Fruit fly (Drosophila melanogaster) whole organism, embryonic: Measurements from ENCODE around the gene Teh1.
A peak's percentile ranks its signal among the peaks of the same experiment; 100 is the strongest.

ENCODE experiments used
- Atf6 ChIP-seq: fragments of 200-800 bp; sonication (Bioruptor generic); IDR thresholded peaks from 2 replicates; pipeline ENCODE4 v1.3.6; 2022; ENCODE audit warnings: missing biosample characterization, missing genetic modification characterization
- Awh ChIP-seq: fragments of 200-800 bp; sonication (Bioruptor generic); IDR thresholded peaks from 2 replicates; pipeline ENCODE4, ENCODE4 v1.3.6; 2022; ENCODE audit warnings: missing biosample characterization, missing genetic modification characterization
- CG10274 ChIP-seq: fragments of 200-800 bp; sonication (Bioruptor generic); optimal IDR thresholded peaks from 3 replicates; lab custom pipeline; 2017; ENCODE audit warnings: missing biosample characterization, mild to moderate bottlenecking, missing genetic modification characterization
- CG12391 ChIP-seq: fragments of 200-800 bp; sonication (Bioruptor generic); optimal IDR thresholded peaks from 3 replicates; lab custom pipeline; 2018; ENCODE audit warnings: missing biosample characterization, mild to moderate bottlenecking, missing genetic modification characterization, moderate library complexity
- CG12769 ChIP-seq: fragments of 200-800 bp; sonication (Bioruptor generic); optimal IDR thresholded peaks from 2 replicates; lab custom pipeline; 2019; ENCODE audit warnings: missing biosample characterization, mild to moderate bottlenecking, missing genetic modification characterization, moderate library complexity
- CG13894 ChIP-seq: fragments of 200-800 bp; sonication (Bioruptor generic); optimal IDR thresholded peaks from 3 replicates; lab custom pipeline; 2018; ENCODE audit warnings: missing biosample characterization, mild to moderate bottlenecking, missing genetic modification characterization, moderate library complexity
- CG14050 ChIP-seq: fragments of 200-800 bp; sonication (Bioruptor generic); IDR thresholded peaks from 3 replicates; pipeline ENCODE4 v1.3.6; 2022; ENCODE audit warnings: missing biosample characterization, missing genetic modification characterization
- CG14965 ChIP-seq: fragments of 200-800 bp; sonication (Bioruptor generic); optimal IDR thresholded peaks from 2 replicates; lab custom pipeline; 2016; ENCODE audit warnings: missing biosample characterization, missing genetic modification characterization, borderline replicate concordance
- CG15601 ChIP-seq: fragments of 200-800 bp; sonication (Bioruptor generic); optimal IDR thresholded peaks from 3 replicates; lab custom pipeline; 2019; ENCODE audit warnings: missing biosample characterization, mild to moderate bottlenecking, missing genetic modification characterization, moderate library complexity
- CG17568 ChIP-seq: fragments of 200-800 bp; sonication (Bioruptor generic); optimal IDR thresholded peaks from 2 replicates; lab custom pipeline; 2018; ENCODE audit warnings: missing biosample characterization, mild to moderate bottlenecking, missing genetic modification characterization, moderate library complexity
- CG2678 ChIP-seq: fragments of 200-800 bp; sonication (Bioruptor generic); optimal IDR thresholded peaks from 3 replicates; lab custom pipeline; 2019; ENCODE audit warnings: missing biosample characterization, mild to moderate bottlenecking, missing genetic modification characterization, moderate library complexity
- CG32767 ChIP-seq: fragments of 200-800 bp; sonication (Bioruptor generic); IDR thresholded peaks from 2 replicates; pipeline ENCODE4 v1.3.6; 2022; ENCODE audit warnings: missing biosample characterization, missing genetic modification characterization
- CG4360 ChIP-seq: fragments of 200-800 bp; sonication (Bioruptor generic); IDR thresholded peaks from 2 replicates; pipeline ENCODE4 v1.3.6; 2022; ENCODE audit warnings: missing biosample characterization, missing genetic modification characterization
- CG5180 ChIP-seq: fragments of 200-800 bp; sonication (Bioruptor generic); optimal IDR thresholded peaks from 3 replicates; lab custom pipeline; 2017; ENCODE audit warnings: missing biosample characterization, missing genetic modification characterization, mild to moderate bottlenecking, moderate library complexity, missing genetic modification reagents
- CG7372 ChIP-seq: fragments of 200-800 bp; sonication (Bioruptor generic); IDR thresholded peaks from 2 replicates; pipeline ENCODE4 v1.3.6; 2022; ENCODE audit warnings: missing biosample characterization, missing genetic modification characterization
- CG7556 ChIP-seq: fragments of 200-800 bp; sonication (Bioruptor generic); optimal IDR thresholded peaks from 2 replicates; lab custom pipeline; 2017; ENCODE audit warnings: missing biosample characterization, mild to moderate bottlenecking, missing genetic modification characterization
- CG8388 ChIP-seq: fragments of 200-800 bp; sonication (Bioruptor generic); optimal IDR thresholded peaks from 2 replicates; lab custom pipeline; 2019; ENCODE audit warnings: missing biosample characterization, mild to moderate bottlenecking, missing genetic modification characterization, moderate library complexity
- D ChIP-seq, 2 experiments: fragments of 200-800 bp in 1 of 2; fragments of >200 bp in 1 of 2; sonication (Bioruptor generic) in 1 of 2; optimal IDR thresholded peaks; 2 replicates in 1 of 2; 3 replicates in 1 of 2; lab custom pipeline; 2017; ENCODE audit warnings: mild to moderate bottlenecking in 1 of 2, missing biosample characterization in 1 of 2, missing genetic modification characterization in 1 of 2, missing genetic modification reagents in 1 of 2
- D19B ChIP-seq: fragments of 200-800 bp; sonication (Bioruptor generic); optimal IDR thresholded peaks from 2 replicates; lab custom pipeline; 2017; ENCODE audit warnings: missing biosample characterization, mild to moderate bottlenecking, missing genetic modification characterization
- Dek ChIP-seq: fragments of 200-800 bp; sonication (Bioruptor generic); optimal IDR thresholded peaks from 3 replicates; lab custom pipeline; 2019; ENCODE audit warnings: missing biosample characterization, mild to moderate bottlenecking, missing genetic modification characterization, moderate library complexity
- Drgx ChIP-seq: fragments of 200-800 bp; sonication (Bioruptor generic); IDR thresholded peaks from 2 replicates; pipeline ENCODE4 v1.3.6; 2022; ENCODE audit warnings: missing biosample characterization, missing genetic modification characterization
- E2f1 ChIP-seq: fragments of 200-800 bp; sonication (Bioruptor generic); IDR thresholded peaks from 2 replicates; pipeline ENCODE4 v1.3.6; 2022; ENCODE audit warnings: missing biosample characterization, missing genetic modification characterization
- Fer3 ChIP-seq: fragments of 200-800 bp; sonication (Bioruptor generic); optimal IDR thresholded peaks from 2 replicates; lab custom pipeline; 2018; ENCODE audit warnings: missing biosample characterization, mild to moderate bottlenecking, missing genetic modification characterization, moderate library complexity
- Gug ChIP-seq: fragments of 200-800 bp; sonication (Bioruptor generic); IDR thresholded peaks from 4 replicates; pipeline ENCODE4 v1.3.6; 2022; ENCODE audit warnings: missing biosample characterization, missing genetic modification characterization
- Kr ChIP-seq: fragments of 200-800 bp; sonication (Bioruptor generic); optimal IDR thresholded peaks from 2 replicates; lab custom pipeline; 2017; ENCODE audit warnings: missing biosample characterization, mild to moderate bottlenecking, missing genetic modification characterization
- Nf-YB ChIP-seq: fragments of 200-800 bp; sonication (Bioruptor generic); optimal IDR thresholded peaks from 3 replicates; lab custom pipeline; 2019; ENCODE audit warnings: missing biosample characterization, mild to moderate bottlenecking, missing genetic modification characterization, moderate library complexity
- Pdp1 ChIP-seq, 2 experiments: fragments of 200-800 bp; sonication (Bioruptor generic); optimal IDR thresholded peaks; 3 replicates each; lab custom pipeline; 2016; ENCODE audit warnings: missing biosample characterization in 2 of 2, missing genetic modification characterization in 2 of 2, mild to moderate bottlenecking in 1 of 2, moderate library complexity in 1 of 2
- Stat92E ChIP-seq, 3 experiments: fragments of >200 bp in 2 of 3; fragments of 200-800 bp in 1 of 3; sonication (Bioruptor generic) in 1 of 3; optimal IDR thresholded peaks; 2 replicates each; lab custom pipeline; 2017 to 2019; ENCODE audit warnings: missing biosample characterization in 3 of 3, missing genetic modification characterization in 3 of 3, mild to moderate bottlenecking in 1 of 3, moderate library complexity in 1 of 3
- Trl ChIP-seq, 3 experiments: fragments of >200 bp in 2 of 3; fragments of 200-800 bp in 1 of 3; sonication (Bioruptor generic) in 1 of 3; optimal IDR thresholded peaks; 2 replicates in 1 of 3; 3 replicates in 2 of 3; lab custom pipeline; 2016 to 2017; ENCODE audit warnings: missing biosample characterization in 1 of 3, missing genetic modification characterization in 1 of 3
- chm ChIP-seq: fragments of 200-800 bp; sonication (Bioruptor generic); IDR thresholded peaks from 2 replicates; pipeline ENCODE4 v1.3.6; 2022; ENCODE audit warnings: missing biosample characterization, missing genetic modification characterization
- corto ChIP-seq: fragments of 200-800 bp; sonication (Bioruptor generic); optimal IDR thresholded peaks from 2 replicates; lab custom pipeline; 2016; ENCODE audit warnings: missing biosample characterization, mild to moderate bottlenecking, missing genetic modification characterization, moderate library complexity
- dysf ChIP-seq: fragments of 200-800 bp; sonication (Bioruptor generic); IDR thresholded peaks from 3 replicates; pipeline ENCODE4 v1.3.6; 2022; ENCODE audit warnings: missing biosample characterization, missing genetic modification characterization
- emc ChIP-seq: fragments of 200-800 bp; sonication (Bioruptor generic); optimal IDR thresholded peaks from 2 replicates; lab custom pipeline; 2016; ENCODE audit warnings: missing biosample characterization, missing genetic modification characterization
- fd3F ChIP-seq: fragments of 200-800 bp; sonication (Bioruptor generic); optimal IDR thresholded peaks from 2 replicates; lab custom pipeline; 2018; ENCODE audit warnings: missing biosample characterization, mild to moderate bottlenecking, missing genetic modification characterization, moderate library complexity
- fd64A ChIP-seq: fragments of 200-800 bp; sonication (Bioruptor generic); optimal IDR thresholded peaks from 3 replicates; lab custom pipeline; 2018; ENCODE audit warnings: missing biosample characterization, mild to moderate bottlenecking, missing genetic modification characterization
- gsb-n ChIP-seq: fragments of 200-800 bp; sonication (Bioruptor generic); optimal IDR thresholded peaks from 3 replicates; lab custom pipeline; 2018; ENCODE audit warnings: missing biosample characterization, mild to moderate bottlenecking, missing genetic modification characterization
- ind ChIP-seq: fragments of 200-800 bp; sonication (Bioruptor generic); optimal IDR thresholded peaks from 3 replicates; lab custom pipeline; 2016; ENCODE audit warnings: missing biosample characterization, missing genetic modification characterization
- lilli ChIP-seq: fragments of 200-800 bp; sonication (Bioruptor generic); optimal IDR thresholded peaks from 3 replicates; lab custom pipeline; 2016; ENCODE audit warnings: missing biosample characterization, missing genetic modification characterization
- mld ChIP-seq: fragments of 200-800 bp; sonication (Bioruptor generic); IDR thresholded peaks from 3 replicates; pipeline ENCODE4 v1.3.6; 2022; ENCODE audit warnings: missing biosample characterization, missing genetic modification characterization; ENCODE audit not compliant: partially characterized antibody
- oc ChIP-seq: fragments of 200-800 bp; sonication (Bioruptor generic); optimal IDR thresholded peaks from 2 replicates; lab custom pipeline; 2018; ENCODE audit warnings: missing biosample characterization, mild to moderate bottlenecking, missing genetic modification characterization, moderate library complexity
- prd ChIP-seq, 3 experiments: fragments of >200 bp in 2 of 3; fragments of 200-800 bp in 1 of 3; sonication (Bioruptor generic) in 1 of 3; optimal IDR thresholded peaks in 2 of 3; IDR thresholded peaks in 1 of 3; 2 replicates in 2 of 3; 3 replicates in 1 of 3; pipeline versions ENCODE4 v1.3.6 to Lab custom; 2017 to 2022; ENCODE audit warnings: missing biosample characterization in 1 of 3, missing genetic modification characterization in 1 of 3
- slbo ChIP-seq: fragments of 200-800 bp; sonication (Bioruptor generic); IDR thresholded peaks from 2 replicates; pipeline ENCODE4 v1.3.6; 2022; ENCODE audit warnings: missing biosample characterization, missing genetic modification characterization
- so ChIP-seq: fragments of 200-800 bp; sonication (Bioruptor generic); IDR thresholded peaks from 3 replicates; pipeline ENCODE4 v1.3.6; 2022; ENCODE audit warnings: missing biosample characterization, missing genetic modification characterization
- twi ChIP-seq: fragments of 200-800 bp; optimal IDR thresholded peaks from 2 replicates; lab custom pipeline; 2019; ENCODE audit warnings: missing biosample characterization, mild to moderate bottlenecking, missing genetic modification characterization, moderate library complexity
- unpg ChIP-seq: fragments of 200-800 bp; sonication (Bioruptor generic); optimal IDR thresholded peaks from 3 replicates; lab custom pipeline; 2018; ENCODE audit warnings: missing biosample characterization, mild to moderate bottlenecking, missing genetic modification characterization, moderate library complexity

The Teh1 gene

dm6 chr3R:9872133-9872814 is 4.4 kb upstream of the Teh1 start (continued):
- TF ChIP-seq Fer3 (tag; lab: Kevin White, UChicago) (peak; percentile 28), CG7556 (GFP tag; lab: Kevin White, UChicago) (peak; percentile 6), unpg (GFP tag; lab: Kevin White, UChicago) (peak; percentile 44), Stat92E (GFP tag; optimal IDR thresholded peaks at IDR 0.05; lab: Kevin White, UChicago) (no peak), Trl (optimal IDR thresholded peaks at IDR 0.05; lab: Kevin White, UChicago) (peak; percentile 59 to 67), Trl (GFP tag; optimal IDR thresholded peaks at IDR 0.05; lab: Kevin White, UChicago) (no peak), dysf (GFP tag; lab: Robert Waterston, UW) (peak; percentile 31; the same call in 2 of the 3 replicates), D19B (GFP tag; lab: Kevin White, UChicago) (no peak), CG5180 (peak; percentile 25), Pdp1 (GFP tag; optimal IDR thresholded peaks at IDR 0.05; lab: Kevin White, UChicago) (peak in 1 of 2 experiments; percentile 59), so (GFP tag; lab: Robert Waterston, UW) (0 out of 3 replicates have a peak, but pooled peaks have one; percentile 35), CG12769 (tag; lab: Kevin White, UChicago) (peak; percentile 97), CG8388 (GFP tag; lab: Kevin White, UChicago) (peak; percentile 0), fd3F (GFP tag; lab: Kevin White, UChicago) (peak; percentile 18), corto (GFP tag; lab: Kevin White, UChicago) (no peak), CG7372 (GFP tag; lab: Robert Waterston, UW) (no peak), gsb-n (tag; lab: Kevin White, UChicago) (peak; percentile 34), Atf6 (GFP tag; lab: Robert Waterston, UW) (peak; percentile 32; the same call in 1 of the 2 replicates), Kr (peak; percentile 40), CG17568 (peak; percentile 32), Dek (peak; percentile 40), D (optimal IDR thresholded peaks at IDR 0.05; lab: Kevin White, UChicago) (no peak), D (GFP tag; optimal IDR thresholded peaks at IDR 0.05; lab: Kevin White, UChicago) (peak; percentile 2), CG15601 (tag; lab: Kevin White, UChicago) (peak; percentile 21), CG2678 (tag; lab: Kevin White, UChicago) (peak; percentile 18), oc (tag; lab: Kevin White, UChicago) (peak; percentile 53), emc (no peak), CG13894 (tag; lab: Kevin White, UChicago) (no peak), twi (tag; lab: Kevin White, UChicago) (peak; percentile 54), CG12391 (tag; lab: Kevin White, UChicago) (peak; percentile 17), prd (optimal IDR thresholded peaks at IDR 0.05; lab: Kevin White, UChicago) (no peak), prd (GFP tag; IDR thresholded peaks at IDR 0.05; lab: Robert Waterston, UW) (no peak), mld (no peak), slbo (peak; percentile 41; the same call in 1 of the 2 replicates), ind (peak; percentile 23), lilli (peak; percentile 14), CG14965 (no peak), fd64A (peak; percentile 35), E2f1 (GFP tag; lab: Robert Waterston, UW) (0 out of 2 replicates have a peak, but pooled peaks have one; percentile 15), Drgx (GFP tag; lab: Robert Waterston, UW) (peak; percentile 5; the same call in 1 of the 2 replicates), Gug (GFP tag; lab: Robert Waterston, UW) (0 out of 4 replicates have a peak, but pooled peaks have one; percentile 9), CG32767 (GFP tag; lab: Robert Waterston, UW) (peak; percentile 88), CG4360 (peak; percentile 80), Awh (GFP tag; lab: Robert Waterston, UW) (0 out of 2 replicates have a peak, but pooled peaks have one; percentile 32), chm (peak; percentile 10; the same call in 1 of the 2 replicates), Nf-YB (GFP tag; lab: Kevin White, UChicago) (peak; percentile 1), CG10274 (GFP tag; lab: Kevin White, UChicago) (no peak), CG14050 (GFP tag; lab: Robert Waterston, UW) (no peak)
